Worm (Caenorhabditis elegans) whole organism, L4 larva: ENCODE measurements around the gene Y7A5A.20.

ENCODE experiments used
- F10B5.3 ChIP-seq: sonication (generic microtip); optimal IDR thresholded peaks from 2 replicates; lab custom pipeline; 2016; ENCODE audit warnings: mild to moderate bottlenecking, missing genetic modification characterization, missing compliant biosample characterization
- F37D6.2 ChIP-seq: sonication (generic microtip); optimal IDR thresholded peaks from 2 replicates; lab custom pipeline; 2016; ENCODE audit warnings: mild to moderate bottlenecking, missing genetic modification characterization, missing compliant biosample characterization
- T26A8.4 ChIP-seq: fragments of 200-800 bp; sonication (Bioruptor generic); IDR thresholded peaks from 2 replicates; pipeline ENCODE4 v1.3.6; 2022; ENCODE audit warnings: missing genetic modification characterization, missing compliant biosample characterization
- Y105C5A.15 ChIP-seq: fragments of 200-800 bp; sonication (Bioruptor generic); IDR thresholded peaks from 2 replicates; pipeline ENCODE4 v1.3.6; 2022; ENCODE audit warnings: missing genetic modification characterization, missing compliant biosample characterization
- Y5F2A.4 ChIP-seq: fragments of 200-800 bp; sonication (Bioruptor generic); optimal IDR thresholded peaks from 2 replicates; lab custom pipeline; 2018; ENCODE audit warnings: mild to moderate bottlenecking, missing genetic modification characterization, missing compliant biosample characterization
- Y75B8A.6 ChIP-seq: fragments of 200-800 bp; sonication (Bioruptor generic); IDR thresholded peaks from 2 replicates; pipeline ENCODE4 v1.3.6; 2022; ENCODE audit warnings: missing genetic modification reagents, missing genetic modification characterization, missing compliant biosample characterization
- ZK337.2 ChIP-seq: fragments of 200-800 bp; sonication (Bioruptor generic); IDR thresholded peaks from 2 replicates; pipeline ENCODE4 v1.3.6; 2022; ENCODE audit warnings: missing genetic modification reagents, missing genetic modification characterization, missing compliant biosample characterization
- arid-1 ChIP-seq: fragments of 200-800 bp; sonication (Bioruptor generic); conservative IDR thresholded peaks from 2 replicates; pipeline ENCODE4 v1.3.6; 2022; ENCODE audit warnings: missing genetic modification reagents, missing genetic modification characterization, missing compliant biosample characterization
- ceh-44 ChIP-seq: fragments of 200-800 bp; sonication (Bioruptor generic); IDR thresholded peaks from 2 replicates; pipeline ENCODE4 v1.3.6; 2022; ENCODE audit warnings: missing genetic modification reagents, missing genetic modification characterization, missing compliant biosample characterization
- ceh-62 ChIP-seq: sonication (generic microtip); optimal IDR thresholded peaks from 2 replicates; lab custom pipeline; 2017; ENCODE audit warnings: missing biosample characterization, missing genetic modification characterization
- ctbp-1 ChIP-seq: fragments of 200-800 bp; sonication (Bioruptor generic); IDR thresholded peaks from 2 replicates; pipeline ENCODE4 v1.3.6; 2022; ENCODE audit warnings: missing genetic modification reagents, missing genetic modification characterization, missing compliant biosample characterization
- daf-12 ChIP-seq: fragments of 150-350 bp; optimal IDR thresholded peaks from 2 replicates; lab custom pipeline; 2014; ENCODE audit warnings: missing biosample characterization, missing genetic modification reagents, missing genetic modification characterization
- daf-16 ChIP-seq, 3 experiments: sonication (generic microtip); optimal IDR thresholded peaks; 2 replicates each; lab custom pipeline; 2016 to 2017; ENCODE audit warnings: missing genetic modification characterization in 3 of 3, missing genetic modification reagents in 3 of 3, mild to moderate bottlenecking in 2 of 3, missing compliant biosample characterization in 2 of 3, missing biosample characterization in 1 of 3, moderate library complexity in 1 of 3
- dmd-6 ChIP-seq: fragments of 200-800 bp; sonication (Bioruptor generic); IDR thresholded peaks from 2 replicates; pipeline ENCODE4 v1.3.6; 2022; ENCODE audit warnings: missing genetic modification reagents, missing genetic modification characterization, missing compliant biosample characterization
- dmd-8 ChIP-seq: fragments of 200-800 bp; sonication (Bioruptor generic); IDR thresholded peaks from 2 replicates; pipeline ENCODE4 v1.3.6; 2022; ENCODE audit warnings: missing genetic modification characterization, missing compliant biosample characterization
- dpl-1 ChIP-seq: fragments of 150-350 bp; optimal IDR thresholded peaks from 2 replicates; lab custom pipeline; 2014; ENCODE audit warnings: missing biosample characterization, missing genetic modification reagents, missing genetic modification characterization
- fos-1 ChIP-seq: fragments of 150-350 bp; optimal IDR thresholded peaks from 2 replicates; lab custom pipeline; 2014; ENCODE audit warnings: missing biosample characterization, missing genetic modification characterization
- hif-1 ChIP-seq, 2 experiments: sonication (generic microtip); optimal IDR thresholded peaks; 2 replicates each; lab custom pipeline; 2016 to 2017; ENCODE audit warnings: missing compliant biosample characterization in 2 of 2, missing genetic modification characterization in 2 of 2, missing genetic modification reagents in 2 of 2, missing genotype in 2 of 2, mild to moderate bottlenecking in 1 of 2
- hlh-30 ChIP-seq: sonication (generic microtip); optimal IDR thresholded peaks from 2 replicates; lab custom pipeline; 2017; ENCODE audit warnings: antibody characterized with exemption, mild to moderate bottlenecking, missing genetic modification characterization, missing compliant biosample characterization; ENCODE audit not compliant: insufficient read depth
- hmg-1.1 ChIP-seq: fragments of 200-800 bp; sonication (Bioruptor generic); IDR thresholded peaks from 2 replicates; pipeline ENCODE4 v1.3.6; 2022; ENCODE audit warnings: missing genetic modification reagents, missing genetic modification characterization, missing compliant biosample characterization
- lin-39 ChIP-seq: fragments of 150-350 bp; optimal IDR thresholded peaks from 2 replicates; lab custom pipeline; 2014; ENCODE audit warnings: missing biosample characterization, missing genetic modification reagents, missing genetic modification characterization
- mdt-29 ChIP-seq: fragments of 200-800 bp; sonication (Bioruptor generic); IDR thresholded peaks from 2 replicates; pipeline ENCODE4 v1.3.6; 2022; ENCODE audit warnings: missing genetic modification reagents, missing genetic modification characterization, missing compliant biosample characterization
- mes-2 ChIP-seq: sonication (generic microtip); optimal IDR thresholded peaks from 2 replicates; lab custom pipeline; 2016; ENCODE audit warnings: missing genotype, mild to moderate bottlenecking, missing genetic modification characterization, missing compliant biosample characterization; ENCODE audit not compliant: poor library complexity, severe bottlenecking
- nhr-6 ChIP-seq: fragments of 150-350 bp; optimal IDR thresholded peaks from 2 replicates; lab custom pipeline; 2014; ENCODE audit warnings: missing biosample characterization, missing genetic modification characterization
- nhr-76 ChIP-seq: fragments of 150-350 bp; optimal IDR thresholded peaks from 2 replicates; lab custom pipeline; 2014; ENCODE audit warnings: missing biosample characterization, missing genetic modification characterization
- pha-4 ChIP-seq, 2 experiments: fragments of 150-350 bp in 1 of 2; fragments of 200-800 bp in 1 of 2; sonication (Bioruptor generic) in 1 of 2; IDR thresholded peaks in 1 of 2; optimal IDR thresholded peaks in 1 of 2; 2 replicates each; pipeline versions ENCODE4 v1.3.6 to Lab custom; 2014 to 2022; ENCODE audit warnings: missing genetic modification characterization in 2 of 2, missing genetic modification reagents in 2 of 2, missing biosample characterization in 1 of 2, missing compliant biosample characterization in 1 of 2
- rbr-2 ChIP-seq: sonication (generic microtip); optimal IDR thresholded peaks from 2 replicates; lab custom pipeline; 2016; ENCODE audit warnings: missing genotype, missing genetic modification characterization, missing compliant biosample characterization
- saeg-2 ChIP-seq: fragments of 200-800 bp; sonication (Bioruptor generic); IDR thresholded peaks from 2 replicates; pipeline ENCODE4 v1.3.6; 2022; ENCODE audit warnings: missing genetic modification reagents, missing genetic modification characterization, missing compliant biosample characterization
- set-16 ChIP-seq: fragments of 200-800 bp; sonication (Bioruptor generic); IDR thresholded peaks from 2 replicates; pipeline ENCODE4 v1.3.6; 2022; ENCODE audit warnings: missing genetic modification reagents, missing genetic modification characterization, missing compliant biosample characterization
- spr-3 ChIP-seq: fragments of 200-800 bp; sonication (Bioruptor generic); optimal IDR thresholded peaks from 2 replicates; lab custom pipeline; 2018; ENCODE audit warnings: mild to moderate bottlenecking, missing genetic modification characterization, missing compliant biosample characterization
- tag-97 ChIP-seq: fragments of 200-800 bp; sonication (Bioruptor generic); IDR thresholded peaks from 2 replicates; pipeline ENCODE4 v1.3.6; 2022; ENCODE audit warnings: missing genetic modification characterization, missing compliant biosample characterization
- unc-130 ChIP-seq: sonication (generic microtip); optimal IDR thresholded peaks from 2 replicates; lab custom pipeline; 2016; ENCODE audit warnings: missing genetic modification reagents, missing genetic modification characterization, missing compliant biosample characterization
- zag-1 ChIP-seq: fragments of 150-350 bp; optimal IDR thresholded peaks from 2 replicates; lab custom pipeline; 2014; ENCODE audit warnings: missing biosample characterization, missing genetic modification characterization
- ztf-11 ChIP-seq: fragments of 150-350 bp; optimal IDR thresholded peaks from 2 replicates; lab custom pipeline; 2014; ENCODE audit warnings: missing biosample characterization, missing genetic modification characterization

Y7A5A.20 gene

DNA sequence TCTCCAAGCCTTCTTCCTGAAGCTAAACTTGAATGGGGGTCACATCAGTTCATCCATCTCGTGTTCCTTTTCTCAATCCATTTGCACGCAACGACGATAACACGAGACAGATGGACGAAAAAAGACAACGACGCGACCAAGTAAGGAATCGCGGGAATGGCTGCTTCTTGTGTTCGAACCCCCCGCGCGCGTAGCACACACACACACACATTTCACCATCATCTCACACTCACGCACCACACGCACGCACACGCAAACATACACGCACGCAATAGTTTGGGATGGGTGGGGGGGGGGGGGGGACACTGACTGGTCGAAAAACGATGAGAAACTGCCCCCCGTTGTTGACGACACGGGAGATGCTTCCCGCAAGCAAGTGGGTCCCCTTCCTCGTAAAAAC lies 48.8 kb downstream of the Y7A5A.20 start (continued):
- TF ChIP-seq hif-1 (tag; optimal IDR thresholded peaks at IDR 0.05; lab: Kevin White, UChicago) (peak in 1 of 2 experiments; percentile 8), daf-16 (GFP tag; optimal IDR thresholded peaks at IDR 0.05; lab: Kevin White, UChicago) (no peak), daf-16 (tag; optimal IDR thresholded peaks at IDR 0.05; lab: Kevin White, UChicago) (no peak), Y105C5A.15 (GFP tag; lab: Robert Waterston, UW) (no peak), ceh-44 (GFP tag; lab: Robert Waterston, UW) (no peak), mdt-29 (no peak), ctbp-1 (no peak), ztf-11 (tag; lab: Kevin White, UChicago) (no peak), nhr-76 (tag; lab: Kevin White, UChicago) (no peak), arid-1 (GFP tag; lab: Robert Waterston, UW) (no peak), pha-4 (GFP tag; IDR thresholded peaks at IDR 0.05; lab: Robert Waterston, UW) (no peak), pha-4 (tag; optimal IDR thresholded peaks at IDR 0.05; lab: Kevin White, UChicago) (no peak), F10B5.3 (tag; lab: Kevin White, UChicago) (no peak), nhr-6 (no peak), dmd-6 (GFP tag; lab: Robert Waterston, UW) (no peak), hmg-1.1 (GFP tag; lab: Robert Waterston, UW) (0 out of 2 replicates have a peak, but pooled peaks have one; percentile 34), ceh-62 (tag; lab: Kevin White, UChicago) (no peak), mes-2 (tag; lab: Kevin White, UChicago) (no peak), spr-3 (GFP tag; lab: Kevin White, UChicago) (no peak), saeg-2 (GFP tag; lab: Robert Waterston, UW) (no peak), unc-130 (GFP tag; lab: Kevin White, UChicago) (no peak), dmd-8 (GFP tag; lab: Robert Waterston, UW) (no peak), zag-1 (no peak), Y75B8A.6 (GFP tag; lab: Robert Waterston, UW) (no peak), lin-39 (no peak), daf-12 (tag; lab: Kevin White, UChicago) (no peak), dpl-1 (no peak), F37D6.2 (tag; lab: Kevin White, UChicago) (no peak), T26A8.4 (GFP tag; lab: Robert Waterston, UW) (no peak), rbr-2 (tag; lab: Kevin White, UChicago) (no peak), fos-1 (tag; lab: Kevin White, UChicago) (no peak), Y5F2A.4 (no peak), hlh-30 (tag; lab: Kevin White, UChicago) (peak; percentile 74), ZK337.2 (GFP tag; lab: Robert Waterston, UW) (no peak)

ce11 chrX:15878785-15879184 lies 50.6 kb downstream of the Y7A5A.20 start, which contains the start of gene gmeb-2:
gmeb-2 (plus strand) TSS chrX:15879085.
- TF ChIP-seq set-16 (peak; percentile 44; the same call in 1 of the 2 replicates), tag-97 (GFP tag; lab: Robert Waterston, UW) (no peak)
